Worm (Caenorhabditis elegans) whole organism, L2 larva: ENCODE results near the gene memb-1.

ENCODE experiments used
- C34F6.9 ChIP-seq: fragments of 150-350 bp; optimal IDR thresholded peaks from 2 replicates; lab custom pipeline; 2014; ENCODE audit warnings: missing biosample characterization, missing genetic modification characterization
- F13H6.1 ChIP-seq: sonication (generic microtip); optimal IDR thresholded peaks from 2 replicates; lab custom pipeline; 2016; ENCODE audit warnings: missing genetic modification characterization, missing compliant biosample characterization
- R02D3.7 ChIP-seq: fragments of 150-350 bp; optimal IDR thresholded peaks from 2 replicates; lab custom pipeline; 2014; ENCODE audit warnings: missing biosample characterization, missing genetic modification characterization
- ZK546.5 ChIP-seq: sonication (generic microtip); optimal IDR thresholded peaks from 2 replicates; lab custom pipeline; 2017; ENCODE audit warnings: missing biosample characterization, missing genetic modification characterization
- aly-2 ChIP-seq: fragments of 150-350 bp; optimal IDR thresholded peaks from 2 replicates; lab custom pipeline; 2014; ENCODE audit warnings: missing biosample characterization, missing genetic modification characterization
- blmp-1 ChIP-seq: sonication (generic microtip); optimal IDR thresholded peaks from 2 replicates; lab custom pipeline; 2017; ENCODE audit warnings: missing genetic modification characterization, mild to moderate bottlenecking, missing compliant biosample characterization, antibody characterized with exemption, moderate library complexity; ENCODE audit not compliant: insufficient read depth
- ceh-16 ChIP-seq: fragments of 150-350 bp; optimal IDR thresholded peaks from 2 replicates; lab custom pipeline; 2014; ENCODE audit warnings: missing biosample characterization, missing genetic modification characterization
- crh-2 ChIP-seq: sonication (generic microtip); optimal IDR thresholded peaks from 2 replicates; lab custom pipeline; 2017; ENCODE audit warnings: missing biosample characterization, missing genetic modification characterization
- dmd-4 ChIP-seq: sonication (generic microtip); optimal IDR thresholded peaks from 2 replicates; lab custom pipeline; 2017; ENCODE audit warnings: missing biosample characterization, missing genetic modification characterization
- egl-27 ChIP-seq: sonication (generic microtip); optimal IDR thresholded peaks from 3 replicates; lab custom pipeline; 2017; ENCODE audit warnings: missing biosample characterization, missing genetic modification reagents, missing genetic modification characterization
- elt-1 ChIP-seq: fragments of 150-350 bp; optimal IDR thresholded peaks from 2 replicates; lab custom pipeline; 2014; ENCODE audit warnings: missing biosample characterization, missing genetic modification characterization
- elt-3 ChIP-seq: sonication (generic microtip); optimal IDR thresholded peaks from 2 replicates; lab custom pipeline; 2017; ENCODE audit warnings: missing biosample characterization, missing genetic modification characterization
- fos-1 ChIP-seq: fragments of 150-350 bp; optimal IDR thresholded peaks from 2 replicates; lab custom pipeline; 2014; ENCODE audit warnings: missing biosample characterization, missing genetic modification characterization
- gmeb-1 ChIP-seq: fragments of 150-350 bp; optimal IDR thresholded peaks from 2 replicates; lab custom pipeline; 2014; ENCODE audit warnings: missing biosample characterization, missing genetic modification characterization
- lsy-2 ChIP-seq, 2 experiments: fragments of 150-350 bp in 1 of 2; sonication (generic microtip) in 1 of 2; optimal IDR thresholded peaks; 2 replicates each; lab custom pipeline; 2014 to 2017; ENCODE audit warnings: missing biosample characterization in 2 of 2, missing genetic modification characterization in 2 of 2
- mab-5 ChIP-seq: fragments of 150-350 bp; optimal IDR thresholded peaks from 2 replicates; lab custom pipeline; 2014; ENCODE audit warnings: missing biosample characterization, missing genetic modification characterization
- mbf-1 ChIP-seq: sonication (generic microtip); optimal IDR thresholded peaks from 2 replicates; lab custom pipeline; 2017; ENCODE audit warnings: missing biosample characterization, missing genetic modification characterization
- mdl-1 ChIP-seq, 2 experiments: fragments of 150-350 bp in 1 of 2; sonication (generic microtip) in 1 of 2; optimal IDR thresholded peaks; 2 replicates each; lab custom pipeline; 2017; ENCODE audit warnings: missing biosample characterization in 2 of 2, missing genetic modification characterization in 2 of 2
- nhr-10 ChIP-seq: sonication (generic microtip); optimal IDR thresholded peaks from 2 replicates; lab custom pipeline; 2017; ENCODE audit warnings: missing biosample characterization, missing genetic modification characterization
- nhr-12 ChIP-seq: fragments of 150-350 bp; optimal IDR thresholded peaks from 2 replicates; lab custom pipeline; 2014; ENCODE audit warnings: missing biosample characterization, missing genetic modification characterization
- nhr-129 ChIP-seq: fragments of 150-350 bp; optimal IDR thresholded peaks from 2 replicates; lab custom pipeline; 2014; ENCODE audit warnings: missing biosample characterization, missing genetic modification characterization
- nhr-21 ChIP-seq: fragments of 150-350 bp; optimal IDR thresholded peaks from 2 replicates; lab custom pipeline; 2014; ENCODE audit warnings: missing biosample characterization, missing genetic modification characterization
- nhr-237 ChIP-seq: fragments of 150-350 bp; optimal IDR thresholded peaks from 2 replicates; lab custom pipeline; 2014; ENCODE audit warnings: missing biosample characterization, missing genetic modification characterization
- nhr-25 ChIP-seq: fragments of 150-350 bp; sonication (generic microtip); optimal IDR thresholded peaks from 3 replicates; lab custom pipeline; 2014; ENCODE audit warnings: missing biosample characterization, missing genetic modification characterization
- nhr-6 ChIP-seq: fragments of 150-350 bp; optimal IDR thresholded peaks from 2 replicates; lab custom pipeline; 2014; ENCODE audit warnings: missing biosample characterization, missing genetic modification characterization
- nhr-77 ChIP-seq: fragments of 150-350 bp; optimal IDR thresholded peaks from 2 replicates; lab custom pipeline; 2014; ENCODE audit warnings: missing biosample characterization, missing genetic modification characterization
- skn-1 ChIP-seq: sonication (generic microtip); optimal IDR thresholded peaks from 2 replicates; lab custom pipeline; 2017; ENCODE audit warnings: missing biosample characterization, missing genetic modification characterization
- sma-3 ChIP-seq: sonication (generic microtip); optimal IDR thresholded peaks from 2 replicates; lab custom pipeline; 2016; ENCODE audit warnings: missing genetic modification reagents, missing genetic modification characterization, missing compliant biosample characterization
- sma-9 ChIP-seq, 2 experiments: fragments of 150-350 bp in 1 of 2; sonication (generic microtip) in 1 of 2; optimal IDR thresholded peaks; 2 replicates each; lab custom pipeline; 2014 to 2016; ENCODE audit warnings: missing genetic modification characterization in 2 of 2, mild to moderate bottlenecking in 1 of 2, missing biosample characterization in 1 of 2, missing compliant biosample characterization in 1 of 2, missing genetic modification reagents in 1 of 2, moderate library complexity in 1 of 2
- unc-55 ChIP-seq: fragments of 150-350 bp; sonication (generic microtip); optimal IDR thresholded peaks from 3 replicates; lab custom pipeline; 2014; ENCODE audit warnings: missing biosample characterization, missing genetic modification reagents, missing genetic modification characterization
- unc-62 ChIP-seq: fragments of 150-350 bp; optimal IDR thresholded peaks from 2 replicates; lab custom pipeline; 2014; ENCODE audit warnings: missing biosample characterization, missing genetic modification reagents, missing genetic modification characterization
- zag-1 ChIP-seq: fragments of 150-350 bp; optimal IDR thresholded peaks from 2 replicates; lab custom pipeline; 2014; ENCODE audit warnings: missing biosample characterization, missing genetic modification characterization
- ztf-11 ChIP-seq: sonication (generic microtip); optimal IDR thresholded peaks from 2 replicates; lab custom pipeline; 2017; ENCODE audit warnings: missing biosample characterization, missing genetic modification characterization
- ztf-4 ChIP-seq: fragments of 150-350 bp; optimal IDR thresholded peaks from 2 replicates; lab custom pipeline; 2014; ENCODE audit warnings: missing biosample characterization, missing genetic modification characterization

Gene memb-1

ce11 chrX:9409114-9409513 is 32.3 kb downstream of the memb-1 start:
- TF ChIP-seq elt-3 (tag; lab: Kevin White, UChicago) = no peak
- no peak for TF ChIP-seq nhr-77 (tag; lab: Kevin White, UChicago)
- TF ChIP-seq fos-1 (tag; lab: Kevin White, UChicago) = no peak
- TF ChIP-seq gmeb-1 (tag; lab: Kevin White, UChicago) = no peak
- peak; percentile 15 for TF ChIP-seq nhr-129 (tag; lab: Kevin White, UChicago)
- TF ChIP-seq nhr-12 (tag; lab: Kevin White, UChicago) = no peak
- TF ChIP-seq sma-9 (GFP tag; optimal IDR thresholded peaks at IDR 0.05; lab: Kevin White, UChicago) = peak; percentile 32
- no peak for TF ChIP-seq sma-9 (tag; optimal IDR thresholded peaks at IDR 0.05; lab: Kevin White, UChicago)
- TF ChIP-seq nhr-25 (tag; lab: Kevin White, UChicago) = peak; percentile 37
- TF ChIP-seq nhr-21 (tag; lab: Kevin White, UChicago) = peak; percentile 53
- TF ChIP-seq sma-3 (GFP tag; lab: Kevin White, UChicago) = peak; percentile 35
- no peak for TF ChIP-seq unc-62
- TF ChIP-seq elt-1 (tag; lab: Kevin White, UChicago) = no peak

- TF ChIP-seq blmp-1 (tag; lab: Kevin White, UChicago) (no peak), elt-1 (tag; lab: Kevin White, UChicago) (peak; percentile 78), ceh-16 (peak; percentile 36)
Observed at ce11 chrX:9405922-9406321, 35.4 kb downstream of the memb-1 start.

ce11 chrX:9403622-9404255 is 37.6 kb downstream of the memb-1 start:
- TF ChIP-seq blmp-1 (tag; lab: Kevin White, UChicago) = peak; percentile 71
- peak; percentile 3 for TF ChIP-seq fos-1 (tag; lab: Kevin White, UChicago)
- TF ChIP-seq ZK546.5 (tag; lab: Kevin White, UChicago) = no peak
- TF ChIP-seq nhr-6 (tag; lab: Kevin White, UChicago) = peak; percentile 38
- TF ChIP-seq sma-9 (GFP tag; optimal IDR thresholded peaks at IDR 0.05; lab: Kevin White, UChicago) = peak; percentile 88
- TF ChIP-seq sma-9 (tag; optimal IDR thresholded peaks at IDR 0.05; lab: Kevin White, UChicago) = no peak
- TF ChIP-seq ztf-11 = no peak
- peak; percentile 22 for TF ChIP-seq F13H6.1
- peak; percentile 88 for TF ChIP-seq nhr-25 (tag; lab: Kevin White, UChicago)
- no peak for TF ChIP-seq nhr-237 (tag; lab: Kevin White, UChicago)
- TF ChIP-seq elt-3 (tag; lab: Kevin White, UChicago) = no peak
- peak in 1 of 2 experiments; percentile 26 for TF ChIP-seq lsy-2 (tag; optimal IDR thresholded peaks at IDR 0.05; lab: Kevin White, UChicago)
- peak; percentile 63 for TF ChIP-seq crh-2 (tag; lab: Kevin White, UChicago)
- peak; percentile 79 for TF ChIP-seq nhr-21 (tag; lab: Kevin White, UChicago)
- TF ChIP-seq egl-27 (tag; lab: Kevin White, UChicago) = peak; percentile 66
- peak; percentile 22 for TF ChIP-seq nhr-129 (tag; lab: Kevin White, UChicago)
- TF ChIP-seq skn-1 = no peak
- TF ChIP-seq aly-2 = no peak
- no peak for TF ChIP-seq unc-55 (GFP tag; lab: Kevin White, UChicago)
- peak; percentile 26 for TF ChIP-seq ceh-16
- TF ChIP-seq zag-1 (tag; lab: Kevin White, UChicago) = no peak
- no peak for TF ChIP-seq mbf-1 (tag; lab: Kevin White, UChicago)
- peak; percentile 21 for TF ChIP-seq C34F6.9
- TF ChIP-seq sma-3 (GFP tag; lab: Kevin White, UChicago) = peak; percentile 82
- no peak for TF ChIP-seq R02D3.7 (tag; lab: Kevin White, UChicago)
- TF ChIP-seq nhr-10 (tag; lab: Kevin White, UChicago) = no peak

- TF ChIP-seq crh-2 (tag; lab: Kevin White, UChicago) = peak; percentile 39
- TF ChIP-seq nhr-12 (tag; lab: Kevin White, UChicago) = no peak
Observed at ce11 chrX:9402464-9402863, 38.9 kb downstream of the memb-1 start.

- TF ChIP-seq mab-5 (no peak), nhr-25 (tag; lab: Kevin White, UChicago) (peak; percentile 38), ztf-4 (tag; lab: Kevin White, UChicago) (no peak), crh-2 (tag; lab: Kevin White, UChicago) (no peak), egl-27 (tag; lab: Kevin White, UChicago) (no peak), nhr-237 (tag; lab: Kevin White, UChicago) (no peak), sma-3 (GFP tag; lab: Kevin White, UChicago) (peak; percentile 19), nhr-6 (tag; lab: Kevin White, UChicago) (no peak), nhr-21 (tag; lab: Kevin White, UChicago) (peak; percentile 66), dmd-4 (tag; lab: Kevin White, UChicago) (no peak), ztf-11 (no peak), unc-62 (no peak), mdl-1 (tag; optimal IDR thresholded peaks at IDR 0.05; lab: Kevin White, UChicago) (peak in 1 of 2 experiments; percentile 0), lsy-2 (tag; optimal IDR thresholded peaks at IDR 0.05; lab: Kevin White, UChicago) (no peak), skn-1 (no peak), blmp-1 (tag; lab: Kevin White, UChicago) (peak; percentile 38), C34F6.9 (no peak)
Observed at ce11 chrX:9401963-9402362, 39.4 kb downstream of the memb-1 start.
